Fruit fly (Drosophila melanogaster): ENCODE measurements around the gene CG5555.

DNA sequence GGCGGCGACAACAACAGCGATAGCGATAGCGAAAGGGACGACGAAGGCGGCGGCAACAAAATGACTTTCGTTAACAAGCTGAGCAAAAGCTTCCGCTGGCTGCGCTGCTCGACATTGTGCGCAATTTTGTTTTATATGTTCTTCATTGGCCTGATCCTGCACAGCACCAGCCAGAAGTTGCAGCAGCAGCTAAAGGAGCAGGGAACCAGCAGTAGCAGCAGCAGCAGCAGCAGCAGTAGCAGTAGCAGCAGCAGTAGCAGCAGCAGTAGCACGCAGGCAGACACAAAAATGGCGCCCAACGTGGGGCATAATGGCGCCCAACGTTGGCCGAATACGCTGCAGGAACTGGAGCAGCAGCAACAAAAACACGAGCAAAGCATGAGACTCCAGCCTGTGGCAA, 9.7 kb upstream of the CG5555 start:
- TF ChIP-seq Ets21C (GFP tag; optimal IDR thresholded peaks at IDR 0.05) = no peak
- no peak for TF ChIP-seq Eip75B (GFP tag; optimal IDR thresholded peaks at IDR 0.05)
- TF ChIP-seq CG6276 (GFP tag; optimal IDR thresholded peaks at IDR 0.05) = no peak
